Worm (Caenorhabditis elegans) whole organism, early embryonic: ENCODE data around the gene far-6.

Experiments used
- ama-1 ChIP-seq: fragments of 150-350 bp; optimal IDR thresholded peaks from 2 replicates; lab custom pipeline; 2014
- ceh-36 ChIP-seq: sonication (generic microtip); optimal IDR thresholded peaks from 2 replicates; lab custom pipeline; 2016; ENCODE audit warnings: missing genetic modification characterization, inconsistent platforms, missing compliant biosample characterization
- hmbx-1 ChIP-seq: sonication (generic microtip); optimal IDR thresholded peaks from 2 replicates; lab custom pipeline; 2016; ENCODE audit warnings: mild to moderate bottlenecking, missing genetic modification characterization, missing compliant biosample characterization
- hmg-4 ChIP-seq: fragments of 200-800 bp; sonication (Bioruptor generic); optimal IDR thresholded peaks from 2 replicates; lab custom pipeline; 2018; ENCODE audit warnings: mild to moderate bottlenecking, missing genetic modification characterization, missing compliant biosample characterization
- pes-1 ChIP-seq: fragments of 200-800 bp; sonication (Bioruptor generic); IDR thresholded peaks from 2 replicates; pipeline ENCODE4 v1.3.6; 2022; ENCODE audit warnings: missing genetic modification reagents, missing genetic modification characterization, missing compliant biosample characterization
- sea-1 ChIP-seq: fragments of 200-800 bp; sonication (Bioruptor generic); conservative IDR thresholded peaks from 2 replicates; pipeline ENCODE4 v1.3.6; 2022; ENCODE audit warnings: missing genetic modification characterization, missing compliant biosample characterization
- tbx-37 ChIP-seq: fragments of 200-800 bp; sonication (Bioruptor generic); conservative IDR thresholded peaks from 2 replicates; pipeline ENCODE4 v1.3.6; 2022; ENCODE audit warnings: missing genetic modification reagents, missing genetic modification characterization, missing compliant biosample characterization

DNA sequence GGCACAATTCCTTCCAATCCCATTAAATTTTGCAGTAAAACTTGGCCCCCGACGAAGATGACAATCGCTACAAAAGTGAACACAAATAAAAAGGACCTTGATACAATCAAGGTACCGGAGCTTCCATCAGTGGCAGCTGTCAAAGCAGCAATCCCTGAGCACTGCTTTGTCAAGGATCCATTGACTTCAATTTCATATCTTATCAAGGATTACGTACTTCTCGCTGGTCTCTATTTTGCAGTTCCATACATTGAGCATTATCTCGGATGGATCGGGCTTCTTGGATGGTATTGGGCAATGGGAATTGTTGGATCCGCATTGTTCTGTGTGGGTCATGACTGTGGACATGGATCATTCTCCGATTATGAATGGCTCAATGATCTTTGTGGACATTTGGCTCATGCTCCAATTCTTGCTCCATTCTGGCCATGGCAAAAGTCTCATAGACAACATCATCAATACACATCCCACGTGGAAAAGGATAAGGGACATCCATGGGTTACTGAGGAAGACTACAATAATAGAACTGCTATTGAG is 4.3 kb upstream of the far-6 start, which contains the start of gene fat-2:
- TF ChIP-seq ama-1 (lab: Kevin White, UChicago) (no peak), hmbx-1 (tag; lab: Kevin White, UChicago) (no peak), pes-1 (GFP tag; lab: Robert Waterston, UW) (no peak), hmg-4 (no peak), tbx-37 (GFP tag; lab: Robert Waterston, UW) (no peak), ceh-36 (tag; lab: Kevin White, UChicago) (no peak), sea-1 (GFP tag; lab: Robert Waterston, UW) (no peak)
